Fruit fly (Drosophila melanogaster) whole organism, embryonic: Measurements from ENCODE around the gene CG12818.
A peak's percentile ranks its signal among the peaks of the same experiment; 100 is the strongest.

ENCODE experiments used
- Bdp1 ChIP-seq: fragments of 200-800 bp; sonication (Bioruptor generic); optimal IDR thresholded peaks from 3 replicates; lab custom pipeline; 2016; ENCODE audit warnings: missing biosample characterization, missing genetic modification characterization
- CG10147 ChIP-seq: fragments of 200-800 bp; sonication (Bioruptor generic); optimal IDR thresholded peaks from 2 replicates; lab custom pipeline; 2019; ENCODE audit warnings: missing biosample characterization, mild to moderate bottlenecking, missing genetic modification characterization, moderate library complexity
- CG10959 ChIP-seq: fragments of 200-800 bp; sonication (Bioruptor generic); IDR thresholded peaks from 2 replicates; pipeline ENCODE4 v1.3.6; 2022; ENCODE audit warnings: missing biosample characterization, missing genetic modification characterization
- CG11560 ChIP-seq: fragments of 200-800 bp; sonication (Bioruptor generic); IDR thresholded peaks from 3 replicates; pipeline ENCODE4 v1.3.6; 2022; ENCODE audit warnings: missing biosample characterization, missing genetic modification characterization
- CG1233 ChIP-seq: fragments of 200-800 bp; sonication (Bioruptor generic); optimal IDR thresholded peaks from 4 replicates; lab custom pipeline; 2018; ENCODE audit warnings: missing biosample characterization, mild to moderate bottlenecking, missing genetic modification characterization
- CG12659 ChIP-seq: fragments of 200-800 bp; sonication (Bioruptor generic); optimal IDR thresholded peaks from 3 replicates; lab custom pipeline; 2017; ENCODE audit warnings: mild to moderate bottlenecking, missing biosample characterization, missing genetic modification reagents, missing genetic modification characterization
- CG18764 ChIP-seq: fragments of 200-800 bp; sonication (Bioruptor generic); optimal IDR thresholded peaks from 3 replicates; lab custom pipeline; 2016; ENCODE audit warnings: missing biosample characterization, missing genetic modification characterization
- CG2199 ChIP-seq: fragments of 200-800 bp; sonication (Bioruptor generic); IDR thresholded peaks from 3 replicates; pipeline ENCODE4 v1.3.6; 2022; ENCODE audit warnings: missing biosample characterization, missing genetic modification characterization
- CG30431 ChIP-seq: fragments of 200-800 bp; sonication (Bioruptor generic); optimal IDR thresholded peaks from 2 replicates; lab custom pipeline; 2017; ENCODE audit warnings: missing biosample characterization, missing genetic modification characterization
- CG6175 ChIP-seq: fragments of 200-800 bp; sonication (Bioruptor generic); IDR thresholded peaks from 3 replicates; pipeline ENCODE4 v1.3.6; 2022; ENCODE audit warnings: missing biosample characterization, missing genetic modification characterization
- CG7556 ChIP-seq: fragments of 200-800 bp; sonication (Bioruptor generic); optimal IDR thresholded peaks from 2 replicates; lab custom pipeline; 2017; ENCODE audit warnings: missing biosample characterization, mild to moderate bottlenecking, missing genetic modification characterization
- CG7839 ChIP-seq: fragments of 200-800 bp; sonication (Bioruptor generic); optimal IDR thresholded peaks from 3 replicates; lab custom pipeline; 2018; ENCODE audit warnings: missing biosample characterization, mild to moderate bottlenecking, missing genetic modification characterization, moderate library complexity
- CG8290 ChIP-seq, 3 experiments: fragments of 200-800 bp; sonication (Bioruptor generic); optimal IDR thresholded peaks; 2 replicates each; lab custom pipeline; 2016 to 2019; ENCODE audit warnings: missing biosample characterization in 3 of 3, missing genetic modification characterization in 3 of 3, mild to moderate bottlenecking in 2 of 3, moderate library complexity in 1 of 3
- CG8944 ChIP-seq: fragments of 200-800 bp; sonication (Bioruptor generic); optimal IDR thresholded peaks from 3 replicates; lab custom pipeline; 2016; ENCODE audit warnings: missing biosample characterization, missing genetic modification characterization
- CG9797 ChIP-seq: fragments of 200-800 bp; sonication (Bioruptor generic); optimal IDR thresholded peaks from 3 replicates; lab custom pipeline; 2018; ENCODE audit warnings: missing biosample characterization, mild to moderate bottlenecking, missing genetic modification characterization
- CG9932 ChIP-seq: fragments of 200-800 bp; sonication (Bioruptor generic); IDR thresholded peaks from 2 replicates; pipeline ENCODE4 v1.3.6; 2022; ENCODE audit warnings: missing biosample characterization, missing genetic modification characterization
- CHES-1-like ChIP-seq: fragments of 200-800 bp; sonication (Bioruptor generic); optimal IDR thresholded peaks from 2 replicates; lab custom pipeline; 2016; ENCODE audit warnings: missing biosample characterization, missing genetic modification characterization
- Dip2 ChIP-seq: fragments of 200-800 bp; sonication (Bioruptor generic); IDR thresholded peaks from 2 replicates; pipeline ENCODE4 v1.3.6; 2022; ENCODE audit warnings: missing biosample characterization, missing genetic modification characterization
- Ets65A ChIP-seq: fragments of 200-800 bp; sonication (Bioruptor generic); peaks from one replicate; lab custom pipeline; 2016; ENCODE audit warnings: missing biosample characterization, missing genetic modification characterization
- GATAe ChIP-seq: fragments of 200-800 bp; sonication (Bioruptor generic); conservative IDR thresholded peaks from 2 replicates; pipeline ENCODE4 v1.3.6; 2022; ENCODE audit warnings: missing biosample characterization, missing genetic modification characterization
- Hsf ChIP-seq: fragments of 200-800 bp; sonication (Bioruptor generic); optimal IDR thresholded peaks from 3 replicates; lab custom pipeline; 2016; ENCODE audit warnings: missing biosample characterization, missing genetic modification characterization
- Jarid2 ChIP-seq: fragments of 200-800 bp; sonication (Bioruptor generic); optimal IDR thresholded peaks from 3 replicates; lab custom pipeline; 2017; ENCODE audit warnings: mild to moderate bottlenecking, missing biosample characterization, missing genetic modification reagents, missing genetic modification characterization
- Kr ChIP-seq: fragments of 200-800 bp; sonication (Bioruptor generic); optimal IDR thresholded peaks from 2 replicates; lab custom pipeline; 2017; ENCODE audit warnings: missing biosample characterization, mild to moderate bottlenecking, missing genetic modification characterization
- Lpt ChIP-seq: fragments of >200 bp; optimal IDR thresholded peaks from 2 replicates; lab custom pipeline; 2018; ENCODE audit warnings: missing biosample characterization, missing genetic modification characterization
- MBD-R2 ChIP-seq: fragments of 200-800 bp; sonication (Bioruptor generic); IDR thresholded peaks from 2 replicates; pipeline ENCODE4 v1.3.6; 2022; ENCODE audit warnings: missing biosample characterization, missing genetic modification characterization
- NFAT ChIP-seq: fragments of 200-800 bp; sonication (Bioruptor generic); IDR thresholded peaks from 2 replicates; pipeline ENCODE4 v1.3.6; 2022; ENCODE audit warnings: missing biosample characterization, missing genetic modification characterization
- PHDP ChIP-seq: fragments of 200-800 bp; sonication (Bioruptor generic); optimal IDR thresholded peaks from 3 replicates; lab custom pipeline; 2018; ENCODE audit warnings: missing biosample characterization, mild to moderate bottlenecking, missing genetic modification characterization, moderate library complexity
- Rfx ChIP-seq: fragments of 200-800 bp; sonication (Bioruptor generic); IDR thresholded peaks from 2 replicates; pipeline ENCODE4 v1.3.6; 2022; ENCODE audit warnings: missing biosample characterization, missing genetic modification characterization
- Trl ChIP-seq, 3 experiments: fragments of >200 bp in 2 of 3; fragments of 200-800 bp in 1 of 3; sonication (Bioruptor generic) in 1 of 3; optimal IDR thresholded peaks; 2 replicates in 1 of 3; 3 replicates in 2 of 3; lab custom pipeline; 2016 to 2017; ENCODE audit warnings: missing biosample characterization in 1 of 3, missing genetic modification characterization in 1 of 3
- Xbp1 ChIP-seq: fragments of 200-800 bp; sonication (Bioruptor generic); optimal IDR thresholded peaks from 3 replicates; lab custom pipeline; 2016; ENCODE audit warnings: missing biosample characterization, mild to moderate bottlenecking, missing genetic modification characterization
- Xrp1 ChIP-seq: fragments of 200-800 bp; sonication (Bioruptor generic); IDR thresholded peaks from 2 replicates; pipeline ENCODE4 v1.3.6; 2022; ENCODE audit warnings: missing biosample characterization, missing genetic modification characterization
- amos ChIP-seq: fragments of 200-800 bp; sonication (Bioruptor generic); IDR thresholded peaks from 2 replicates; pipeline ENCODE4 v1.3.6; 2022; ENCODE audit warnings: missing biosample characterization, missing genetic modification characterization; ENCODE audit not compliant: partially characterized antibody
- ara ChIP-seq: fragments of 200-800 bp; sonication (Bioruptor generic); IDR thresholded peaks from 2 replicates; pipeline ENCODE4 v1.3.6; 2022; ENCODE audit warnings: missing biosample characterization, missing genetic modification characterization
- bab2 ChIP-seq: fragments of 200-800 bp; sonication (Bioruptor generic); optimal IDR thresholded peaks from 2 replicates; lab custom pipeline; 2016; ENCODE audit warnings: missing biosample characterization, missing genetic modification characterization
- bsh ChIP-seq, 2 experiments: fragments of 200-800 bp; sonication (Bioruptor generic); optimal IDR thresholded peaks; 2 replicates each; lab custom pipeline; 2017 to 2018; ENCODE audit warnings: mild to moderate bottlenecking in 2 of 2, missing biosample characterization in 2 of 2, missing genetic modification characterization in 2 of 2, moderate library complexity in 1 of 2
- ci ChIP-seq: fragments of 200-800 bp; sonication (Bioruptor generic); IDR thresholded peaks from 3 replicates; pipeline ENCODE4 v1.3.6; 2022; ENCODE audit warnings: missing biosample characterization, missing genetic modification characterization
- dpn ChIP-seq, 2 experiments: fragments of 200-800 bp; sonication (Bioruptor generic); optimal IDR thresholded peaks; 3 replicates each; lab custom pipeline; 2016; ENCODE audit warnings: missing biosample characterization in 2 of 2, missing genetic modification characterization in 2 of 2
- eve ChIP-seq, 2 experiments: fragments of >200 bp; optimal IDR thresholded peaks; 2 replicates each; lab custom pipeline; 2017; ENCODE audit warnings: missing biosample characterization in 2 of 2, missing genetic modification characterization in 2 of 2
- ewg ChIP-seq: fragments of 200-800 bp; sonication (Bioruptor generic); optimal IDR thresholded peaks from 3 replicates; lab custom pipeline; 2017; ENCODE audit warnings: mild to moderate bottlenecking, missing biosample characterization, missing genetic modification reagents, missing genetic modification characterization
- gem ChIP-seq: fragments of 200-800 bp; sonication (Bioruptor generic); optimal IDR thresholded peaks from 2 replicates; lab custom pipeline; 2019; ENCODE audit warnings: missing biosample characterization, mild to moderate bottlenecking, missing genetic modification characterization, moderate library complexity
- grau ChIP-seq: fragments of 200-800 bp; optimal IDR thresholded peaks from 3 replicates; lab custom pipeline; 2019; ENCODE audit warnings: missing biosample characterization, mild to moderate bottlenecking, missing genetic modification characterization, moderate library complexity
- gsb-n ChIP-seq: fragments of 200-800 bp; sonication (Bioruptor generic); optimal IDR thresholded peaks from 3 replicates; lab custom pipeline; 2018; ENCODE audit warnings: missing biosample characterization, mild to moderate bottlenecking, missing genetic modification characterization
- mam ChIP-seq: fragments of 200-800 bp; sonication (Bioruptor generic); optimal IDR thresholded peaks from 3 replicates; lab custom pipeline; 2016; ENCODE audit warnings: missing biosample characterization, missing genetic modification characterization
- org-1 ChIP-seq: fragments of 200-800 bp; sonication (Bioruptor generic); optimal IDR thresholded peaks from 2 replicates; lab custom pipeline; 2017; ENCODE audit warnings: missing biosample characterization, missing genetic modification characterization
- pros ChIP-seq: fragments of 200-800 bp; sonication (Bioruptor generic); optimal IDR thresholded peaks from 3 replicates; lab custom pipeline; 2019; ENCODE audit warnings: missing biosample characterization, mild to moderate bottlenecking, missing genetic modification characterization, moderate library complexity
- scrt ChIP-seq: fragments of 200-800 bp; sonication (Bioruptor generic); optimal IDR thresholded peaks from 2 replicates; lab custom pipeline; 2018; ENCODE audit warnings: missing biosample characterization, mild to moderate bottlenecking, missing genetic modification characterization, moderate library complexity
- sisA ChIP-seq: fragments of 200-800 bp; sonication (Bioruptor generic); IDR thresholded peaks from 2 replicates; pipeline ENCODE4 v1.3.6; 2022; ENCODE audit warnings: missing biosample characterization, missing genetic modification characterization
- stwl ChIP-seq: fragments of 200-800 bp; sonication (Bioruptor generic); optimal IDR thresholded peaks from 3 replicates; lab custom pipeline; 2018; ENCODE audit warnings: missing biosample characterization, mild to moderate bottlenecking, missing genetic modification characterization, moderate library complexity
- tin ChIP-seq: fragments of 200-800 bp; sonication (Bioruptor generic); optimal IDR thresholded peaks from 3 replicates; lab custom pipeline; 2016; ENCODE audit warnings: missing biosample characterization, missing genetic modification characterization
- unc-4 ChIP-seq: fragments of 200-800 bp; sonication (Bioruptor generic); IDR thresholded peaks from 2 replicates; pipeline ENCODE4 v1.3.6; 2022; ENCODE audit warnings: missing biosample characterization, missing genetic modification characterization; ENCODE audit not compliant: partially characterized antibody

Gene CG12818

DNA sequence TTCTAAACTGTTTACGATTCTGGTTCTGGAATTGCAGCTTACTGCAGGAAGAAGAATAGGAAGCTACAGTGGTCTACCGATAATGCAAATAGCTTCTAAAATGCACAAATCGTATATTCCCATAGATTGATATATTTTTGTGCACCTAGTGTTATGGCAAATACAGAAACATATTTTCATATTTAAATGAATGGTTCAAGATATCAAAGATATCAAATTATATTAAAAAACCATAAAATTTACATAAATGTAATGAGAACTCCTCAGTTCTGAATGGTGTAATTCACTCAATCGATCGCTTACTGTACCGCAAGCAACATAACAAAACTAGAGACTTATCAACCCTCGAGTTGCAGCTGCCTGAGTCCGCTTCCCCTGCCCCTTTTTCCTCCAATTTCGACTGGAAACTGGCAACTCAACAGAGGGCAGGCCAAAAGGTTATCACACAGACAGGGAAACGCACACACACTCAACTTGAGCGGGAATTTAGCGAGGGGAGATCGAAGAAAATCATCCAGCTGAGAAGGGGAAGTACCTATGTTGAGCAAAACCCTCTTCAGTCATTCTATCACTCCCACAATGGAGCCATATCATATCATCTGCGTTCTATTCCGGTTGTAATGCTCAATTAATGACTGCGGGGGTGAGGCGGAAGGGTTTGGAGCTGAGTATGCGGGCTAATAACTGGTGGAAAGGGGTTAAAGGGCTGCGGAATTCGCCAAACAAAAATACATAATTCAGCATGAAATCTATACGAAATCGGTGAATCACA lies 22.7 kb downstream of the CG12818 start (continued):
- TF ChIP-seq bsh (GFP tag; optimal IDR thresholded peaks at IDR 0.05; lab: Kevin White, UChicago) (peak in 1 of 2 experiments; percentile 58), stwl (peak; percentile 11), Trl (optimal IDR thresholded peaks at IDR 0.05; lab: Kevin White, UChicago) (no peak), Trl (GFP tag; optimal IDR thresholded peaks at IDR 0.05; lab: Kevin White, UChicago) (no peak), Xrp1 (no peak), CG2199 (GFP tag; lab: Robert Waterston, UW) (no peak), MBD-R2 (GFP tag; lab: Robert Waterston, UW) (no peak), CG11560 (tag; lab: Robert Waterston, UW) (no peak), gsb-n (tag; lab: Kevin White, UChicago) (peak; percentile 25), CG8290 (GFP tag; optimal IDR thresholded peaks at IDR 0.05; lab: Kevin White, UChicago) (no peak), CG8290 (tag; optimal IDR thresholded peaks at IDR 0.05; lab: Kevin White, UChicago) (no peak), Lpt (GFP tag; lab: Kevin White, UChicago) (no peak), gem (tag; lab: Kevin White, UChicago) (peak; percentile 67), Kr (GFP tag; lab: Kevin White, UChicago) (peak; percentile 58), NFAT (GFP tag; lab: Robert Waterston, UW) (no peak), CG7556 (GFP tag; lab: Kevin White, UChicago) (peak; percentile 46), ewg (GFP tag; lab: Kevin White, UChicago) (no peak), ci (GFP tag; lab: Robert Waterston, UW) (no peak), Xbp1 (GFP tag; lab: Kevin White, UChicago) (peak; percentile 13), CG12659 (no peak), grau (peak; percentile 99), CG9797 (GFP tag; lab: Kevin White, UChicago) (no peak), Dip2 (GFP tag; lab: Robert Waterston, UW) (no peak), CG8944 (GFP tag; lab: Kevin White, UChicago) (no peak), tin (peak; percentile 31), Rfx (GFP tag; lab: Robert Waterston, UW) (no peak), CG7839 (peak; percentile 41), PHDP (tag; lab: Kevin White, UChicago) (peak; percentile 31), Ets65A (GFP tag; lab: Kevin White, UChicago) (no peak), CG18764 (no peak), unc-4 (GFP tag; lab: Robert Waterston, UW) (no peak), Bdp1 (GFP tag; lab: Kevin White, UChicago) (no peak), Hsf (peak; percentile 1), CG30431 (no peak), pros (peak; percentile 96), scrt (no peak), org-1 (no peak), CG6175 (GFP tag; lab: Robert Waterston, UW) (no peak), Jarid2 (no peak), CG10147 (GFP tag; lab: Kevin White, UChicago) (no peak), sisA (GFP tag; lab: Robert Waterston, UW) (no peak), eve (GFP tag; optimal IDR thresholded peaks at IDR 0.05; lab: Kevin White, UChicago) (peak in 1 of 2 experiments; percentile 71), CG9932 (GFP tag; lab: Robert Waterston, UW) (no peak), ara (GFP tag; lab: Robert Waterston, UW) (no peak), CHES-1-like (GFP tag; lab: Kevin White, UChicago) (no peak), mam (GFP tag; lab: Kevin White, UChicago) (no peak), CG1233 (GFP tag; lab: Kevin White, UChicago) (peak; percentile 17), CG10959 (no peak), GATAe (GFP tag; lab: Robert Waterston, UW) (no peak), dpn (GFP tag; optimal IDR thresholded peaks at IDR 0.05; lab: Kevin White, UChicago) (no peak), bab2 (GFP tag; lab: Kevin White, UChicago) (no peak), amos (GFP tag; lab: Robert Waterston, UW) (no peak)
